Worm (Caenorhabditis elegans) whole organism, L4/young adult: ENCODE data around the gene F46F5.16.

Experiments used
- W03F9.2 ChIP-seq: fragments of 150-350 bp; optimal IDR thresholded peaks from 2 replicates; lab custom pipeline; 2014; ENCODE audit warnings: missing biosample characterization, missing genetic modification characterization
- him-1 ChIP-seq: sonication (generic microtip); optimal IDR thresholded peaks from 2 replicates; lab custom pipeline; 2016; ENCODE audit warnings: missing genotype, missing genetic modification reagents, missing genetic modification characterization, missing compliant biosample characterization

DNA sequence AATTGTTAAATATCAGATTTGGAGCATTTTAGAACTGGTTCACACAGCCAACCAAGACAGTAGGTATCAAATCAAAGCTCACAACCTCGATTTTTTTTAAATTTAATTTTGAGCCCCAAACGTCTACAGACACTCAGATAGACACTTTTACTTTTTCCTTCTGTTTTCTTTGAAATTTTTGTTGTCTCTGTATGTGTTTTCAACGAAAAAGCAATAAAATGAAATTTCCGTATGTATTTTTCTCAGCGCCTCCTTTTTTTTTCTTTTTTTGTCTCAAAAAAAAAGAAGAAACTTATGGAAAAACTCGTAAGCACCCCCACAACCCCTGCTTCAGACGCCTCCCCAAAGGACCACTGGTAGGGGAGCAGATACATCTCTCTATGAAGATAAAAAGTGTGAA lies 13.2 kb upstream of the F46F5.16 start:
- no peak for TF ChIP-seq him-1 (tag; lab: Kevin White, UChicago)
- no peak for TF ChIP-seq W03F9.2 (tag; lab: Kevin White, UChicago)
